Worm (Caenorhabditis elegans) whole organism, late embryonic: ENCODE data around the gene Y43F8B.23.

Experiments used
- ama-1 ChIP-seq: fragments of 150-350 bp; optimal IDR thresholded peaks from 2 replicates; lab custom pipeline; 2014
- ceh-2 ChIP-seq: sonication (generic microtip); optimal IDR thresholded peaks from 2 replicates; lab custom pipeline; 2016; ENCODE audit warnings: missing genotype, missing genetic modification characterization, missing compliant biosample characterization
- ceh-48 ChIP-seq: sonication (generic microtip); optimal IDR thresholded peaks from 2 replicates; lab custom pipeline; 2016; ENCODE audit warnings: missing genetic modification characterization, inconsistent platforms, missing compliant biosample characterization
- ceh-9 ChIP-seq: sonication (generic microtip); optimal IDR thresholded peaks from 2 replicates; lab custom pipeline; 2016; ENCODE audit warnings: mild to moderate bottlenecking, missing genetic modification characterization, inconsistent platforms, missing compliant biosample characterization
- fkh-10 ChIP-seq: fragments of 150-350 bp; optimal IDR thresholded peaks from 2 replicates; lab custom pipeline; 2014; ENCODE audit warnings: missing biosample characterization, missing genetic modification reagents, missing genetic modification characterization
- fkh-6 ChIP-seq: sonication (generic microtip); optimal IDR thresholded peaks from 2 replicates; lab custom pipeline; 2016; ENCODE audit warnings: missing genetic modification characterization, missing compliant biosample characterization
- hlh-13 ChIP-seq: fragments of 200-800 bp; sonication (Bioruptor generic); optimal IDR thresholded peaks from 2 replicates; lab custom pipeline; 2018; ENCODE audit warnings: mild to moderate bottlenecking, missing genetic modification characterization, missing compliant biosample characterization
- hlh-6 ChIP-seq: sonication (generic microtip); optimal IDR thresholded peaks from 2 replicates; lab custom pipeline; 2016; ENCODE audit warnings: missing genotype, missing genetic modification characterization, missing compliant biosample characterization
- madf-2 ChIP-seq: sonication (generic microtip); optimal IDR thresholded peaks from 2 replicates; lab custom pipeline; 2017; ENCODE audit warnings: missing genetic modification characterization, missing compliant biosample characterization
- nhr-11 ChIP-seq: fragments of 150-350 bp; optimal IDR thresholded peaks from 2 replicates; lab custom pipeline; 2014; ENCODE audit warnings: missing biosample characterization, missing genetic modification characterization
- pat-9 ChIP-seq: fragments of 200-800 bp; sonication (Bioruptor generic); optimal IDR thresholded peaks from 2 replicates; lab custom pipeline; 2018; ENCODE audit warnings: mild to moderate bottlenecking, missing genetic modification characterization, moderate library complexity, missing compliant biosample characterization
- pqm-1 ChIP-seq: sonication (generic microtip); optimal IDR thresholded peaks from 2 replicates; lab custom pipeline; 2016; ENCODE audit warnings: missing genetic modification characterization, missing compliant biosample characterization

DNA sequence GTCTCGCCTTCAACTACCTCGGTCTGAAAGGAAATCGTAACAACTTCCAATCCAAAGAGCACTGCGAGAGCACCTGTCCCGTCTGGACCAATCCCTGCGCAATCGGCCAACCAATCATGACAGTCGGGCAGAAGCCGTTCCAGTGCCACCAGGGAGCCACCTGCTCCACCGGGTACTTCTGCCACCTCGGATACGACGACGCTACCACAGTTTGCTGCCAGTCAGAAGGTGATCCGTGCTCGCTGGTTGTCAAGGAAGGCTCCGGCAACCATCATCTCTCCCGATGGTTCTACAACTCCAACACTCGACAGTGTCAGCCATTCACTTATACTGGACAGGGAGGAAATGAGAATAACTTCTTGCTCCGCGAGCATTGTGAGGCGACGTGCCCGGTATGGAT, 41.6 kb upstream of the Y43F8B.23 start:
- TF ChIP-seq fkh-10 (no peak), madf-2 (tag; lab: Kevin White, UChicago) (no peak), hlh-13 (GFP tag; lab: Kevin White, UChicago) (no peak), pqm-1 (tag; lab: Kevin White, UChicago) (no peak), pat-9 (tag; lab: Kevin White, UChicago) (no peak), ama-1 (no peak), ceh-2 (tag; lab: Kevin White, UChicago) (no peak), ceh-48 (no peak), fkh-6 (tag; lab: Kevin White, UChicago) (no peak), hlh-6 (tag; lab: Kevin White, UChicago) (no peak), nhr-11 (tag; lab: Kevin White, UChicago) (no peak), ceh-9 (no peak)
